Fruit fly (Drosophila melanogaster): Measurements from ENCODE around the gene Cip4.

The Cip4 gene

dm6 chr3L:4367339-4367738 lies 3.4 kb upstream of the Cip4 start, which contains the start of gene CG11342:
Gene CG11342, minus strand, starts transcription at chr3L:4367458.
- TF ChIP-seq CG31627 (GFP tag; optimal IDR thresholded peaks at IDR 0.05): no peak
- peak; percentile 78 for TF ChIP-seq fkh (GFP tag; optimal IDR thresholded peaks at IDR 0.05)
- TF ChIP-seq CG3032 (tag; optimal IDR thresholded peaks at IDR 0.05): no peak
- TF ChIP-seq esn (GFP tag; optimal IDR thresholded peaks at IDR 0.05): peak; percentile 41
- TF ChIP-seq Hr39 (GFP tag; optimal IDR thresholded peaks at IDR 0.05): no peak
- TF ChIP-seq lz (GFP tag; optimal IDR thresholded peaks at IDR 0.05): peak; percentile 13
- TF ChIP-seq achi (GFP tag; optimal IDR thresholded peaks at IDR 0.05): peak; percentile 23
- no peak for TF ChIP-seq net (GFP tag; optimal IDR thresholded peaks at IDR 0.05)
- TF ChIP-seq CG10631 (GFP tag; optimal IDR thresholded peaks at IDR 0.05): no peak
- TF ChIP-seq OdsH (GFP tag; optimal IDR thresholded peaks at IDR 0.05): no peak

DNA sequence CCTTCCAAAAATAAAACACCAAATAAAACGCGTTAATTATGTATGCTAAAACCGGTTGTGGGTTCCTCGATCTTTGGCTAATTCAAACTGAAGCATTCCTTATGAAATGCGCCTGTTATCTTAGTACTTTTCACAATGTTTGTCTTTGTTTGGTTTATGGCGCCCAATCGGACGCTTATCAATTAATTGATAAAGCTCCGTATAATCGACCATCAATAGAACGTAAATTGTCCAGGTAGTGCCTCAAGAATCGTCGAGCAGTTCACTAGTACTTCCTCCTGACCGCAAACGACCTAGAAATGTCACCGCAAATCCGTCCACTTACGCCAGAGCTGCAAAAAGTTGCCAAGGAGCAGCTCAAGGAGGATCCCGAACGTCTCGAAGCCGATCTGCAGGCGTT lies 1.3 kb upstream of the Cip4 start, which contains the start of gene CG33514:
TSS of gene CG33514 (plus strand) at position 238 of the 400 bp plus-strand sequence.
- TF ChIP-seq CG11294 (GFP tag; IDR thresholded peaks at IDR 0.05): no peak
- TF ChIP-seq vri (GFP tag; optimal IDR thresholded peaks at IDR 0.05): peak; percentile 73

dm6 chr3L:4363484-4363883 lies 418 bp downstream of the Cip4 start:
- TF ChIP-seq salr (GFP tag; optimal IDR thresholded peaks at IDR 0.05): peak in 1 of 2 experiments; percentile 33
- TF ChIP-seq Sox15 (GFP tag; optimal IDR thresholded peaks at IDR 0.05): no peak
- no peak for TF ChIP-seq CG16779 (tag; optimal IDR thresholded peaks at IDR 0.05)
- no peak for TF ChIP-seq svp (GFP tag)
- TF ChIP-seq CG11762 (GFP tag; optimal IDR thresholded peaks at IDR 0.05; ENCODE audit: insufficient read depth): no peak
- TF ChIP-seq CG8119 (GFP tag; IDR thresholded peaks at IDR 0.05): 0 out of 3 replicates have a peak, but pooled peaks have one; percentile 19
- no peak for TF ChIP-seq dsx (GFP tag; optimal IDR thresholded peaks at IDR 0.05; ENCODE audit: poor library complexity, severe bottlenecking)
- no peak for TF ChIP-seq CG8319 (GFP tag; optimal IDR thresholded peaks at IDR 0.05)
- TF ChIP-seq dac (GFP tag; optimal IDR thresholded peaks at IDR 0.05): no peak
- peak; percentile 8 for TF ChIP-seq Eip78C (GFP tag)
- no peak for TF ChIP-seq Hr4 (GFP tag; optimal IDR thresholded peaks at IDR 0.05)

DNA sequence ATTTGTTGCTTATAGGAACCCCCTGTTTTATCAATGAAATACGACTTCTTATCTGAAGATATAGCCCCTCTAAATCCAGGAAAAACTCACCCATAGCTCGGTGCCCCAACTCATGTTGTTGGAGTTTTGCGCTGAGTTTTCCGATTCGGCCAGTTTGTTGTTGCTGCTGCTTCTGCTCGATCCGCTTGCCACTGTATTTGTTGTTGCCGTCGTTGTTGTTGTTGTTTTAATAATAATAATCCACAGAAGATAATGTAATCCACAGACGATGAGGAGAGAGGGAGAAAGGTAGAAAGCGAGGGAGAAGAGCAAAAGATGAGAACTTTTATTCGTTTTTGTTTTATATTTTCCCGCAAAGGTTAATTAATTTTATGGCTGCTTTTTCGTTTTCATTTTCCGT lies 965 bp downstream of the Cip4 start:
- TF ChIP-seq Eip75B (GFP tag; optimal IDR thresholded peaks at IDR 0.05) (no peak), Hr39 (GFP tag; optimal IDR thresholded peaks at IDR 0.05) (no peak), lz (GFP tag; optimal IDR thresholded peaks at IDR 0.05) (no peak), Sox14 (GFP tag; optimal IDR thresholded peaks at IDR 0.05) (no peak), spab (GFP tag; optimal IDR thresholded peaks at IDR 0.05) (no peak), Met (GFP tag; optimal IDR thresholded peaks at IDR 0.05) (no peak), Eip78C (GFP tag) (no peak), Ets21C (GFP tag; optimal IDR thresholded peaks at IDR 0.05) (no peak), CG4318 (GFP tag; optimal IDR thresholded peaks at IDR 0.05) (no peak), Ets96B (tag; optimal IDR thresholded peaks at IDR 0.05) (no peak), CG8632 (GFP tag; optimal IDR thresholded peaks at IDR 0.05) (no peak), CG10631 (GFP tag; optimal IDR thresholded peaks at IDR 0.05) (no peak), CG6808 (GFP tag; optimal IDR thresholded peaks at IDR 0.05) (no peak), CG1621 (tag; optimal IDR thresholded peaks at IDR 0.05) (no peak)

dm6 chr3L:4360376-4360703 lies 3.6 kb downstream of the Cip4 start:
- TF ChIP-seq CG6854 (GFP tag; optimal IDR thresholded peaks at IDR 0.05): peak; percentile 12
- peak in 1 of 2 experiments; percentile 15 for TF ChIP-seq ss (GFP tag; optimal IDR thresholded peaks at IDR 0.05)
- TF ChIP-seq Hr4 (GFP tag; optimal IDR thresholded peaks at IDR 0.05): no peak
- no peak for TF ChIP-seq Smox (GFP tag; optimal IDR thresholded peaks at IDR 0.05)
- peak; percentile 52 for TF ChIP-seq Eip78C (GFP tag)
- no peak for TF ChIP-seq Hr38 (GFP tag; optimal IDR thresholded peaks at IDR 0.05)
- TF ChIP-seq fd59A (GFP tag; optimal IDR thresholded peaks at IDR 0.05): no peak
- TF ChIP-seq cyc (GFP tag; optimal IDR thresholded peaks at IDR 0.05): no peak
- no peak for TF ChIP-seq Sox15 (GFP tag; optimal IDR thresholded peaks at IDR 0.05)
- no peak for TF ChIP-seq salr (GFP tag; optimal IDR thresholded peaks at IDR 0.05)
- no peak; the same call in 2 of the 3 replicates for TF ChIP-seq CG8119 (GFP tag; IDR thresholded peaks at IDR 0.05)
- no peak for TF ChIP-seq CG4318 (GFP tag; optimal IDR thresholded peaks at IDR 0.05)
- TF ChIP-seq CG32006 (GFP tag; optimal IDR thresholded peaks at IDR 0.05): no peak
- no peak for TF ChIP-seq svp (GFP tag)
- TF ChIP-seq Met (GFP tag; optimal IDR thresholded peaks at IDR 0.05): no peak
- no peak for TF ChIP-seq eg (GFP tag; IDR thresholded peaks at IDR 0.05)
- no peak for TF ChIP-seq Lpt (GFP tag; optimal IDR thresholded peaks at IDR 0.05)
- peak; percentile 20 for TF ChIP-seq fkh (GFP tag; optimal IDR thresholded peaks at IDR 0.05)
- no peak for TF ChIP-seq CG8632 (GFP tag; optimal IDR thresholded peaks at IDR 0.05)
- no peak for TF ChIP-seq achi (GFP tag; optimal IDR thresholded peaks at IDR 0.05)
- TF ChIP-seq CG10631 (GFP tag; optimal IDR thresholded peaks at IDR 0.05): no peak
- TF ChIP-seq CG6163 (GFP tag; IDR thresholded peaks at IDR 0.05): 0 out of 3 replicates have a peak, but pooled peaks have one; percentile 16
- no peak for TF ChIP-seq vri (GFP tag; optimal IDR thresholded peaks at IDR 0.05)

Measured in whole organism, prepupa.